Worm (Caenorhabditis elegans): ENCODE results near the gene srd-3.

srd-3 gene

ce11 chrII:86794-87193 lies 42.0 kb downstream of the srd-3 start:
- no peak for TF ChIP-seq hnd-1 (tag; optimal IDR thresholded peaks at IDR 0.05)

ce11 chrII:84134-84533 lies 44.7 kb downstream of the srd-3 start, which contains the start of gene C50D2.6:
C50D2.6 (plus strand) TSS chrII:84434.
- TF ChIP-seq hmbx-1 (tag; optimal IDR thresholded peaks at IDR 0.05) (no peak), tra-4 (tag; optimal IDR thresholded peaks at IDR 0.05) (no peak)

ce11 chrII:79166-79565 lies 49.7 kb downstream of the srd-3 start, which contains the start of gene C23H3.9:
C23H3.9 (minus strand) TSS chrII:79266.
- TF ChIP-seq ama-1 (optimal IDR thresholded peaks at IDR 0.05) (no peak), tbx-11 (GFP tag; IDR thresholded peaks at IDR 0.05) (no peak), sea-1 (GFP tag; conservative IDR thresholded peaks at IDR 0.05) (no peak), ets-7 (tag; optimal IDR thresholded peaks at IDR 0.05) (no peak), flt-1 (GFP tag; IDR thresholded peaks at IDR 0.05) (no peak), ceh-13 (GFP tag; optimal IDR thresholded peaks at IDR 0.05) (no peak), tbx-37 (GFP tag; conservative IDR thresholded peaks at IDR 0.05) (no peak), tra-4 (tag; optimal IDR thresholded peaks at IDR 0.05) (no peak), hmbx-1 (tag; optimal IDR thresholded peaks at IDR 0.05) (no peak), pes-1 (GFP tag; IDR thresholded peaks at IDR 0.05) (no peak), hmg-4 (GFP tag; optimal IDR thresholded peaks at IDR 0.05) (no peak), ceh-36 (tag; optimal IDR thresholded peaks at IDR 0.05) (no peak), F13C5.2 (tag; optimal IDR thresholded peaks at IDR 0.05) (no peak)
